Worm (Caenorhabditis elegans) whole organism, early embryonic: ENCODE measurements around the gene K08E7.6.
A peak's percentile ranks its signal among the peaks of the same experiment; 100 is the strongest.

Experiments used
- F13C5.2 ChIP-seq: sonication (generic microtip); optimal IDR thresholded peaks from 2 replicates; lab custom pipeline; 2017; ENCODE audit warnings: mild to moderate bottlenecking, missing genetic modification characterization, inconsistent platforms, missing compliant biosample characterization
- ama-1 ChIP-seq: fragments of 150-350 bp; optimal IDR thresholded peaks from 2 replicates; lab custom pipeline; 2014
- sea-1 ChIP-seq: fragments of 200-800 bp; sonication (Bioruptor generic); conservative IDR thresholded peaks from 2 replicates; pipeline ENCODE4 v1.3.6; 2022; ENCODE audit warnings: missing genetic modification characterization, missing compliant biosample characterization

- TF ChIP-seq F13C5.2 (tag; lab: Kevin White, UChicago) (peak; percentile 48), sea-1 (peak; percentile 78), ama-1 (lab: Kevin White, UChicago) (no peak)
Measured at ce11 chrIV:12594574-12594973, 13.6 kb upstream of the K08E7.6 start.
